Worm (Caenorhabditis elegans) whole organism, late embryonic: ENCODE results near the gene ZK550.2.

Experiments used
- C08G9.2 ChIP-seq: sonication (generic microtip); optimal IDR thresholded peaks from 2 replicates; lab custom pipeline; 2016; ENCODE audit warnings: mild to moderate bottlenecking, missing genetic modification characterization, moderate library complexity, missing compliant biosample characterization
- C38D4.7 ChIP-seq: fragments of 200-800 bp; sonication (Bioruptor generic); optimal IDR thresholded peaks from 2 replicates; lab custom pipeline; 2018; ENCODE audit warnings: mild to moderate bottlenecking, missing genetic modification characterization, moderate library complexity, missing compliant biosample characterization
- F13H6.1 ChIP-seq: sonication (generic microtip); optimal IDR thresholded peaks from 2 replicates; lab custom pipeline; 2016; ENCODE audit warnings: missing genetic modification characterization, missing compliant biosample characterization
- T23F11.4 ChIP-seq: fragments of 200-800 bp; sonication (Bioruptor generic); optimal IDR thresholded peaks from 2 replicates; lab custom pipeline; 2018; ENCODE audit warnings: mild to moderate bottlenecking, missing genetic modification characterization, missing compliant biosample characterization
- ceh-19 ChIP-seq: fragments of 200-800 bp; sonication (Bioruptor generic); optimal IDR thresholded peaks from 2 replicates; lab custom pipeline; 2018; ENCODE audit warnings: mild to moderate bottlenecking, missing genetic modification characterization, missing compliant biosample characterization
- ceh-30 ChIP-seq: fragments of 150-350 bp; optimal IDR thresholded peaks from 2 replicates; lab custom pipeline; 2014; ENCODE audit warnings: missing biosample characterization, missing genetic modification characterization
- ceh-31 ChIP-seq: sonication (generic microtip); optimal IDR thresholded peaks from 2 replicates; lab custom pipeline; 2016; ENCODE audit warnings: missing genetic modification characterization, missing compliant biosample characterization
- ceh-48 ChIP-seq: sonication (generic microtip); optimal IDR thresholded peaks from 2 replicates; lab custom pipeline; 2016; ENCODE audit warnings: missing genetic modification characterization, inconsistent platforms, missing compliant biosample characterization
- ceh-6 ChIP-seq: fragments of 200-800 bp; sonication (Bioruptor generic); optimal IDR thresholded peaks from 2 replicates; lab custom pipeline; 2018; ENCODE audit warnings: mild to moderate bottlenecking, missing genetic modification characterization, missing compliant biosample characterization
- ceh-9 ChIP-seq: sonication (generic microtip); optimal IDR thresholded peaks from 2 replicates; lab custom pipeline; 2016; ENCODE audit warnings: mild to moderate bottlenecking, missing genetic modification characterization, inconsistent platforms, missing compliant biosample characterization
- dve-1 ChIP-seq: sonication (generic microtip); optimal IDR thresholded peaks from 2 replicates; lab custom pipeline; 2017; ENCODE audit warnings: antibody characterized with exemption, mild to moderate bottlenecking, missing genetic modification characterization, missing compliant biosample characterization
- elt-4 ChIP-seq: sonication (generic microtip); optimal IDR thresholded peaks from 2 replicates; lab custom pipeline; 2016; ENCODE audit warnings: missing genetic modification characterization, missing compliant biosample characterization
- eyg-1 ChIP-seq: sonication (generic microtip); optimal IDR thresholded peaks from 2 replicates; lab custom pipeline; 2016; ENCODE audit warnings: missing genotype, missing genetic modification characterization, missing compliant biosample characterization
- fax-1 ChIP-seq: sonication (generic microtip); optimal IDR thresholded peaks from 2 replicates; lab custom pipeline; 2016; ENCODE audit warnings: missing genotype, missing genetic modification characterization, missing compliant biosample characterization
- fkh-10 ChIP-seq: fragments of 150-350 bp; optimal IDR thresholded peaks from 2 replicates; lab custom pipeline; 2014; ENCODE audit warnings: missing biosample characterization, missing genetic modification reagents, missing genetic modification characterization
- hlh-15 ChIP-seq: sonication (generic microtip); optimal IDR thresholded peaks from 2 replicates; lab custom pipeline; 2016; ENCODE audit warnings: missing genetic modification characterization, missing compliant biosample characterization
- hlh-6 ChIP-seq: sonication (generic microtip); optimal IDR thresholded peaks from 2 replicates; lab custom pipeline; 2016; ENCODE audit warnings: missing genotype, missing genetic modification characterization, missing compliant biosample characterization
- hlh-8 ChIP-seq: sonication (generic microtip); optimal IDR thresholded peaks from 2 replicates; lab custom pipeline; 2016; ENCODE audit warnings: missing genotype, missing genetic modification characterization, missing compliant biosample characterization
- lim-6 ChIP-seq: sonication (generic microtip); optimal IDR thresholded peaks from 2 replicates; lab custom pipeline; 2016; ENCODE audit warnings: missing genetic modification characterization, missing compliant biosample characterization
- madf-2 ChIP-seq: sonication (generic microtip); optimal IDR thresholded peaks from 2 replicates; lab custom pipeline; 2017; ENCODE audit warnings: missing genetic modification characterization, missing compliant biosample characterization
- nhr-11 ChIP-seq: fragments of 150-350 bp; optimal IDR thresholded peaks from 2 replicates; lab custom pipeline; 2014; ENCODE audit warnings: missing biosample characterization, missing genetic modification characterization
- nhr-232 ChIP-seq: sonication (generic microtip); optimal IDR thresholded peaks from 2 replicates; lab custom pipeline; 2016; ENCODE audit warnings: missing genetic modification characterization, missing compliant biosample characterization
- npax-4 ChIP-seq: sonication (generic microtip); optimal IDR thresholded peaks from 2 replicates; lab custom pipeline; 2016; ENCODE audit warnings: missing genetic modification characterization, missing compliant biosample characterization
- odd-2 ChIP-seq: sonication (generic microtip); optimal IDR thresholded peaks from 2 replicates; lab custom pipeline; 2017; ENCODE audit warnings: antibody characterized with exemption, mild to moderate bottlenecking, missing genetic modification characterization, missing compliant biosample characterization
- pax-1 ChIP-seq: fragments of 150-350 bp; optimal IDR thresholded peaks from 2 replicates; lab custom pipeline; 2014; ENCODE audit warnings: missing biosample characterization, missing genetic modification characterization
- pha-2 ChIP-seq: sonication (generic microtip); optimal IDR thresholded peaks from 2 replicates; lab custom pipeline; 2017; ENCODE audit warnings: mild to moderate bottlenecking, missing genetic modification characterization, missing compliant biosample characterization
- pha-4 ChIP-seq: fragments of 150-350 bp; optimal IDR thresholded peaks from 2 replicates; lab custom pipeline; 2018; ENCODE audit warnings: missing biosample characterization, missing genetic modification reagents, missing genetic modification characterization
- pqm-1 ChIP-seq: sonication (generic microtip); optimal IDR thresholded peaks from 2 replicates; lab custom pipeline; 2016; ENCODE audit warnings: missing genetic modification characterization, missing compliant biosample characterization
- pros-1 ChIP-seq: fragments of 150-350 bp; optimal IDR thresholded peaks from 2 replicates; lab custom pipeline; 2014; ENCODE audit warnings: missing biosample characterization, missing genetic modification reagents, missing genetic modification characterization
- rnt-1 ChIP-seq: sonication (generic microtip); optimal IDR thresholded peaks from 2 replicates; lab custom pipeline; 2016; ENCODE audit warnings: missing genetic modification characterization, missing compliant biosample characterization
- sdc-2 ChIP-seq: sonication (generic microtip); optimal IDR thresholded peaks from 2 replicates; lab custom pipeline; 2016; ENCODE audit warnings: missing genotype, missing genetic modification characterization, missing compliant biosample characterization
- sox-4 ChIP-seq: sonication (generic microtip); optimal IDR thresholded peaks from 2 replicates; lab custom pipeline; 2017; ENCODE audit warnings: mild to moderate bottlenecking, missing genetic modification characterization, inconsistent platforms, missing compliant biosample characterization
- tbx-7 ChIP-seq: sonication (generic microtip); optimal IDR thresholded peaks from 2 replicates; lab custom pipeline; 2016; ENCODE audit warnings: missing genotype, missing genetic modification characterization, missing compliant biosample characterization
- ttx-3 ChIP-seq: sonication (generic microtip); optimal IDR thresholded peaks from 2 replicates; lab custom pipeline; 2016; ENCODE audit warnings: missing genetic modification reagents, missing genetic modification characterization, missing compliant biosample characterization
- unc-42 ChIP-seq: sonication (generic microtip); optimal IDR thresholded peaks from 2 replicates; lab custom pipeline; 2016; ENCODE audit warnings: missing genotype, missing genetic modification characterization, missing compliant biosample characterization
- unc-55 ChIP-seq: sonication (generic microtip); optimal IDR thresholded peaks from 2 replicates; lab custom pipeline; 2017; ENCODE audit warnings: missing biosample characterization, missing genetic modification reagents, missing genetic modification characterization
- unc-86 ChIP-seq: sonication (generic microtip); optimal IDR thresholded peaks from 2 replicates; lab custom pipeline; 2016; ENCODE audit warnings: missing genetic modification characterization, missing compliant biosample characterization

Gene ZK550.2

DNA sequence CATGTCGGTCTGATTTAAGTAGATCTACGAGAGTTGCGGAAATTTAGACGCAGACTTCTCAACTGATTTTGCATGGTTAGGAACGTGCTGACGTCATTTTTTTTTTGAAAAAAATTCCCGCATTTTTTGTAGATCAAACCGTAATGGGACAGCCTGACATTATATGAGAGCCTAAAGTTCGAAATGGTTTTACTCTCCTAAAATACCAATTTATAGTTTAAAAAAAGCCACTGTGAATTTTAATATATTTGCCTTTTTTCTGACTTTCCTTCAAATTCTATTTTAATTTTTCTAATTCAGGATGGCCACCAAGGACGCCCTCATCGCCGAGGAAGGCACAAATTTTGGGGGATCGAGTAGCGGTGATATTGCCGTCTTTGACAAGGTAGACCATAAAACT is 23.7 kb downstream of the ZK550.2 start, which contains the start of gene atgp-1:
Gene atgp-1, plus strand, starts transcription at position 301 of the 400 bp plus-strand sequence.
- TF ChIP-seq npax-4 (tag; lab: Kevin White, UChicago) = no peak
- no peak for TF ChIP-seq hlh-8
- TF ChIP-seq fkh-10 (GFP tag; lab: Kevin White, UChicago) = no peak
- no peak for TF ChIP-seq hlh-15 (tag; lab: Kevin White, UChicago)
- no peak for TF ChIP-seq sdc-2 (tag; lab: Kevin White, UChicago)
- TF ChIP-seq ceh-6 (GFP tag; lab: Kevin White, UChicago) = no peak
- TF ChIP-seq pha-4 (tag; lab: Kevin White, UChicago) = no peak
- TF ChIP-seq pha-2 (tag; lab: Kevin White, UChicago) = no peak
- no peak for TF ChIP-seq unc-86
- TF ChIP-seq dve-1 (tag; lab: Kevin White, UChicago) = no peak
- no peak for TF ChIP-seq ceh-31
- TF ChIP-seq sox-4 (tag; lab: Kevin White, UChicago) = no peak
- no peak for TF ChIP-seq pqm-1 (tag; lab: Kevin White, UChicago)
- no peak for TF ChIP-seq ceh-19 (GFP tag; lab: Kevin White, UChicago)

- TF ChIP-seq unc-55 (peak; percentile 98), elt-4 (tag; lab: Kevin White, UChicago) (no peak)
- TF ChIP-seq, all 69 proteins: peak for 1
These were observed 24.3 kb downstream of the ZK550.2 start for ce11 chrIV:17269702-17270101.

- TF ChIP-seq tbx-7 (no peak), odd-2 (no peak), madf-2 (tag; lab: Kevin White, UChicago) (no peak)
These were observed 28.3 kb downstream of the ZK550.2 start, which contains the start of gene gln-5 for ce11 chrIV:17273602-17274110. Gene gln-5 (minus strand): TSS chrIV:17273652.

- no peak for TF ChIP-seq hlh-6 (tag; lab: Kevin White, UChicago)
- peak; percentile 90 for TF ChIP-seq pax-1 (tag; lab: Kevin White, UChicago)
These were observed 29.9 kb downstream of the ZK550.2 start, which contains the start of gene lhfp-4 for ce11 chrIV:17275281-17275680. Gene lhfp-4 (plus strand): TSS chrIV:17275581.

DNA sequence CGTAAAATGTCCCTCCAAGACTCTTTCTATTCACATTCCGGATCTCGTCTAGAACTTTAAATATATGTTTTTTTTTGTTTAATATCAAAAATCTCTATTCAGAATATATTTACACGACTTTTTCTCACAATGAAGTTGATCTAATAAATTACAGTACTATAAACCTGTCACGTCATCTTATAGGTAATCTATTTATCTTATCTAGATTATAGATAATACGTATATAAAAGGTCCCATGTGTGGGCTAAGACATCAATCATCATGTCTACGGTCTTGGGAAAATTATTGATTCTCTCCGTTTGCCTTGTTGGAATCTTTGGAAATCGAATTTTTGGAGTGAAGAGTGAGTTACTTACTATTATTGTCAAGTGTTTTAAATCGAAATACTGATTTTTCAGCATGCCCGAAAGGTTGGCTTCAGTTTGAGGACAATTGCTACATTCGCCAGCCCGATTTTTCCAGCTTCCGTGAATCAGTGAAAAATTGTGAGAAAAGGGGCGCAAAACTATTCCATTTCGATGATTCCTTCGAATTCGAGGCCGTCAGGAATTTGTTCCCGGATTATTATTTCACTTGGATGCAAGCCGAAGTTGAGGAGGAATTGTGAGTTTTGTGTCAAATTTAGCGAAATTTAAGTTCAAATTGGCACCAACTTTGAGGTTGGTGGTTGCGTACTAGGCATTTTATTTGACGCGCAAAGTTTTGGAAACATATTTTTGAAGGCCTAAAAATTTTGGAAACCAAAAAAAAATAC is 31.5 kb downstream of the ZK550.2 start, which contains the start of gene clec-196:
Gene clec-196, plus strand, starts transcription at position 252 of the 754 bp plus-strand sequence.
- TF ChIP-seq ceh-30 (tag; lab: Kevin White, UChicago) (no peak), unc-55 (peak; percentile 74), fax-1 (tag; lab: Kevin White, UChicago) (no peak), rnt-1 (tag; lab: Kevin White, UChicago) (no peak), unc-42 (tag; lab: Kevin White, UChicago) (no peak)
- TF ChIP-seq, all 69 proteins: peak for 1

- TF ChIP-seq pros-1 = no peak
- no peak for TF ChIP-seq npax-4 (tag; lab: Kevin White, UChicago)
- no peak for TF ChIP-seq F13H6.1 (tag; lab: Kevin White, UChicago)
These were observed 32.2 kb downstream of the ZK550.2 start for ce11 chrIV:17277459-17278173.

DNA sequence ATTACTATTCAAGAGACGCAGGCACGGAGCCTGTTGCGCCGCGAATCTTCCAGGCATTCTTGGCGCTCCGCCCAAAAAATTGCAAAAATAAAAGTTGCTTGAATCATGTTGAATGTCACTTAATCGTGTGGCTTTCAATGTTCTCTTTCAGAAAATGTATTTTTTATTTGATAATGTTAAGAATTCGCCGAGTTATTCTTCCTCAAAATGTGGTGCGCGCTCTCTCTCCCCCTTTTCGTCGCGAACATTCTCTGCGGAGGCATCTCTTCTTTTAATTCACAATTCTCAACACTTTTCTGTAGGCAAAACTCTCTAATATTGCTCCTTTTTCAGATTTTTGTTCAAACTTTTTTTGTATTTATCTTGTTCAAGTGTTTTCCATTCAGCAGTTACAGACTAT is 33.0 kb downstream of the ZK550.2 start:
- TF ChIP-seq lim-6 (peak; percentile 80), T23F11.4 (peak; percentile 73), ceh-9 (no peak), eyg-1 (peak; percentile 66), ceh-48 (peak; percentile 63), rnt-1 (tag; lab: Kevin White, UChicago) (peak; percentile 91), C08G9.2 (tag; lab: Kevin White, UChicago) (peak; percentile 56), nhr-11 (tag; lab: Kevin White, UChicago) (peak; percentile 93), npax-4 (tag; lab: Kevin White, UChicago) (no peak), unc-86 (peak; percentile 92), pha-4 (tag; lab: Kevin White, UChicago) (no peak), ttx-3 (tag; lab: Kevin White, UChicago) (peak; percentile 47), tbx-7 (peak; percentile 35), hlh-15 (tag; lab: Kevin White, UChicago) (peak; percentile 40), F13H6.1 (tag; lab: Kevin White, UChicago) (peak; percentile 60), nhr-232 (tag; lab: Kevin White, UChicago) (no peak), C38D4.7 (peak; percentile 42), hlh-6 (tag; lab: Kevin White, UChicago) (no peak)
